Worm (Caenorhabditis elegans) whole organism, young adult: ENCODE results near the gene fbxb-74.

Experiments
- B0019.2 ChIP-seq: fragments of 200-800 bp; sonication (Bioruptor generic); conservative IDR thresholded peaks from 2 replicates; pipeline ENCODE4 v1.3.6; 2022; ENCODE audit warnings: missing genetic modification reagents, missing genetic modification characterization, missing compliant biosample characterization
- B0261.1 ChIP-seq: sonication (generic microtip); optimal IDR thresholded peaks from 2 replicates; lab custom pipeline; 2016; ENCODE audit warnings: mild to moderate bottlenecking, missing genetic modification characterization, moderate library complexity, missing compliant biosample characterization
- C06A6.2 ChIP-seq: fragments of 200-800 bp; sonication (Bioruptor generic); conservative IDR thresholded peaks from 2 replicates; pipeline ENCODE4 v1.3.6; 2022; ENCODE audit warnings: missing genetic modification characterization, missing compliant biosample characterization
- F22D6.2 ChIP-seq: sonication (generic microtip); optimal IDR thresholded peaks from 2 replicates; lab custom pipeline; 2016; ENCODE audit warnings: mild to moderate bottlenecking, missing genetic modification characterization, missing compliant biosample characterization
- F23B12.7 ChIP-seq: sonication (generic microtip); optimal IDR thresholded peaks from 2 replicates; lab custom pipeline; 2017; ENCODE audit warnings: missing genetic modification characterization, mild to moderate bottlenecking, missing compliant biosample characterization, antibody characterized with exemption, moderate library complexity; ENCODE audit not compliant: insufficient read depth
- F33H1.4 ChIP-seq: fragments of 200-800 bp; sonication (Bioruptor generic); IDR thresholded peaks from 2 replicates; pipeline ENCODE4 v1.3.6; 2022; ENCODE audit warnings: missing genetic modification reagents, missing genetic modification characterization, missing compliant biosample characterization
- F37B4.10 ChIP-seq: fragments of 200-800 bp; sonication (Bioruptor generic); IDR thresholded peaks from 2 replicates; pipeline ENCODE4 v1.3.6; 2022; ENCODE audit warnings: missing genetic modification characterization, missing compliant biosample characterization
- F57A8.1 ChIP-seq: fragments of 200-800 bp; sonication (Bioruptor generic); optimal IDR thresholded peaks from 2 replicates; lab custom pipeline; 2018; ENCODE audit warnings: mild to moderate bottlenecking, missing genetic modification characterization, moderate library complexity, missing compliant biosample characterization
- F57C9.4 ChIP-seq: sonication (generic microtip); optimal IDR thresholded peaks from 2 replicates; lab custom pipeline; 2017; ENCODE audit warnings: mild to moderate bottlenecking, missing genetic modification characterization, missing compliant biosample characterization
- K11D2.4 ChIP-seq: fragments of 200-800 bp; sonication (Bioruptor generic); IDR thresholded peaks from 2 replicates; pipeline ENCODE4 v1.3.6; 2022; ENCODE audit warnings: missing genetic modification reagents, missing genetic modification characterization, missing compliant biosample characterization
- T26A5.8 ChIP-seq: sonication (generic microtip); optimal IDR thresholded peaks from 2 replicates; lab custom pipeline; 2016; ENCODE audit warnings: missing genetic modification characterization, missing compliant biosample characterization
- Y67H2A.10 ChIP-seq: fragments of 200-800 bp; sonication (Bioruptor generic); conservative IDR thresholded peaks from 2 replicates; pipeline ENCODE4 v1.3.6; 2022; ENCODE audit warnings: missing genetic modification reagents, missing genetic modification characterization, missing compliant biosample characterization
- Y95B8A.8 ChIP-seq: fragments of 200-800 bp; sonication (Bioruptor generic); IDR thresholded peaks from 2 replicates; pipeline ENCODE4 v1.3.6; 2022; ENCODE audit warnings: missing genetic modification reagents, missing genetic modification characterization, missing compliant biosample characterization
- akir-1 ChIP-seq: fragments of 200-800 bp; sonication (Bioruptor generic); optimal IDR thresholded peaks from 2 replicates; lab custom pipeline; 2018; ENCODE audit warnings: mild to moderate bottlenecking, missing genetic modification characterization, moderate library complexity, missing compliant biosample characterization
- ama-1 ChIP-seq, 3 experiments: fragments of 150-350 bp in 1 of 3; sonication (generic microtip) in 2 of 3; optimal IDR thresholded peaks; 2 replicates each; lab custom pipeline; 2014 to 2018; ENCODE audit warnings: missing biosample characterization in 2 of 3, missing genetic modification characterization in 2 of 3, missing genetic modification reagents in 2 of 3
- attf-5 ChIP-seq: fragments of 200-800 bp; sonication (Bioruptor generic); optimal IDR thresholded peaks from 2 replicates; lab custom pipeline; 2018; ENCODE audit warnings: mild to moderate bottlenecking, missing genetic modification characterization, missing compliant biosample characterization
- bed-2 ChIP-seq: fragments of 200-800 bp; sonication (Bioruptor generic); IDR thresholded peaks from 2 replicates; pipeline ENCODE4 v1.3.6; 2022; ENCODE audit warnings: missing genetic modification reagents, missing genetic modification characterization, missing compliant biosample characterization
- ceh-100 ChIP-seq: fragments of 200-800 bp; sonication (Bioruptor generic); IDR thresholded peaks from 2 replicates; pipeline ENCODE4 v1.3.6; 2022; ENCODE audit warnings: missing genetic modification reagents, missing genetic modification characterization, missing compliant biosample characterization
- ceh-91 ChIP-seq: fragments of 200-800 bp; sonication (Bioruptor generic); IDR thresholded peaks from 2 replicates; pipeline ENCODE4 v1.3.6; 2022; ENCODE audit warnings: missing genetic modification reagents, missing genetic modification characterization, missing compliant biosample characterization
- dox-1 ChIP-seq: fragments of 200-800 bp; sonication (Bioruptor generic); IDR thresholded peaks from 2 replicates; pipeline ENCODE4 v1.3.6; 2022; ENCODE audit warnings: missing genetic modification reagents, missing genetic modification characterization, missing compliant biosample characterization
- egl-18 ChIP-seq: fragments of 200-800 bp; sonication (Bioruptor generic); IDR thresholded peaks from 2 replicates; pipeline ENCODE4 v1.3.6; 2022; ENCODE audit warnings: missing genetic modification reagents, missing genetic modification characterization, missing compliant biosample characterization
- egrh-3 ChIP-seq: fragments of 200-800 bp; sonication (Bioruptor generic); IDR thresholded peaks from 2 replicates; pipeline ENCODE4 v1.3.6; 2022; ENCODE audit warnings: missing genetic modification reagents, missing genetic modification characterization, missing compliant biosample characterization
- hmg-1.2 ChIP-seq: fragments of 200-800 bp; sonication (Bioruptor generic); IDR thresholded peaks from 2 replicates; pipeline ENCODE4 v1.3.6; 2022; ENCODE audit warnings: missing genetic modification reagents, missing genetic modification characterization, missing compliant biosample characterization
- hmg-20 ChIP-seq: fragments of 200-800 bp; sonication (Bioruptor generic); IDR thresholded peaks from 2 replicates; pipeline ENCODE4 v1.3.6; 2022; ENCODE audit warnings: missing genetic modification reagents, missing genetic modification characterization, missing compliant biosample characterization
- hsf-1 ChIP-seq: fragments of 200-800 bp; sonication (Bioruptor generic); IDR thresholded peaks from 2 replicates; pipeline ENCODE4 v1.3.6; 2022; ENCODE audit warnings: missing genetic modification reagents, missing genetic modification characterization, missing compliant biosample characterization
- lag-1 ChIP-seq: fragments of 200-800 bp; sonication (Bioruptor generic); IDR thresholded peaks from 2 replicates; pipeline ENCODE4 v1.3.6; 2022; ENCODE audit warnings: missing genetic modification reagents, missing genetic modification characterization, missing compliant biosample characterization
- let-607 ChIP-seq, 2 experiments: fragments of 200-800 bp in 1 of 2; sonication (Bioruptor generic) in 1 of 2; sonication (generic microtip) in 1 of 2; optimal IDR thresholded peaks; 2 replicates each; lab custom pipeline; 2016 to 2018; ENCODE audit warnings: mild to moderate bottlenecking in 2 of 2, missing compliant biosample characterization in 2 of 2, missing genetic modification characterization in 2 of 2, moderate library complexity in 2 of 2, missing genotype in 1 of 2
- lin-54 ChIP-seq: fragments of 200-800 bp; sonication (Bioruptor generic); optimal IDR thresholded peaks from 2 replicates; lab custom pipeline; 2018; ENCODE audit warnings: mild to moderate bottlenecking, missing genetic modification characterization, missing compliant biosample characterization
- lir-1 ChIP-seq: fragments of 200-800 bp; sonication (Bioruptor generic); conservative IDR thresholded peaks from 2 replicates; pipeline ENCODE4 v1.3.6; 2022; ENCODE audit warnings: missing genetic modification reagents, missing genetic modification characterization, missing compliant biosample characterization
- lsl-1 ChIP-seq: fragments of 200-800 bp; sonication (Bioruptor generic); optimal IDR thresholded peaks from 2 replicates; lab custom pipeline; 2018; ENCODE audit warnings: mild to moderate bottlenecking, missing genetic modification characterization, moderate library complexity, missing compliant biosample characterization
- lsy-27 ChIP-seq: sonication (generic microtip); optimal IDR thresholded peaks from 2 replicates; lab custom pipeline; 2017; ENCODE audit warnings: missing genetic modification characterization, mild to moderate bottlenecking, missing compliant biosample characterization, antibody characterized with exemption, missing genotype, borderline replicate concordance; ENCODE audit not compliant: insufficient read depth
- mcd-1 ChIP-seq: fragments of 200-800 bp; sonication (Bioruptor generic); IDR thresholded peaks from 2 replicates; pipeline ENCODE4 v1.3.6; 2022; ENCODE audit warnings: missing genetic modification reagents, missing genetic modification characterization, missing compliant biosample characterization
- nfya-1 ChIP-seq: sonication (generic microtip); optimal IDR thresholded peaks from 2 replicates; lab custom pipeline; 2017; ENCODE audit warnings: antibody characterized with exemption, missing compliant biosample characterization, missing genetic modification characterization, borderline replicate concordance; ENCODE audit not compliant: insufficient read depth
- nfya-2 ChIP-seq: fragments of 200-800 bp; sonication (Bioruptor generic); IDR thresholded peaks from 2 replicates; pipeline ENCODE4 v1.3.6; 2022; ENCODE audit warnings: missing genetic modification reagents, missing genetic modification characterization, missing compliant biosample characterization
- nhr-80 ChIP-seq: sonication (generic microtip); optimal IDR thresholded peaks from 2 replicates; lab custom pipeline; 2016; ENCODE audit warnings: missing genetic modification characterization, missing compliant biosample characterization
- nhr-90 ChIP-seq: sonication (generic microtip); optimal IDR thresholded peaks from 2 replicates; lab custom pipeline; 2016; ENCODE audit warnings: missing genotype, mild to moderate bottlenecking, missing genetic modification characterization, missing compliant biosample characterization
- pha-4 ChIP-seq: fragments of 150-350 bp; sonication (generic microtip); optimal IDR thresholded peaks from 2 replicates; lab custom pipeline; 2014; ENCODE audit warnings: missing biosample characterization, missing genetic modification reagents, missing genetic modification characterization
- rcor-1 ChIP-seq: fragments of 200-800 bp; sonication (Bioruptor generic); IDR thresholded peaks from 2 replicates; pipeline ENCODE4 v1.3.6; 2022; ENCODE audit warnings: missing genetic modification reagents, missing genetic modification characterization, missing compliant biosample characterization
- repo-1 ChIP-seq: sonication (generic microtip); optimal IDR thresholded peaks from 2 replicates; lab custom pipeline; 2017; ENCODE audit warnings: mild to moderate bottlenecking, missing genetic modification characterization, missing compliant biosample characterization
- snpc-3.4 ChIP-seq: sonication (generic microtip); optimal IDR thresholded peaks from 2 replicates; lab custom pipeline; 2017; ENCODE audit warnings: missing genetic modification characterization, mild to moderate bottlenecking, missing compliant biosample characterization, antibody characterized with exemption, moderate library complexity, missing genotype, missing genetic modification reagents
- sptf-2 ChIP-seq: fragments of 200-800 bp; sonication (Bioruptor generic); optimal IDR thresholded peaks from 2 replicates; lab custom pipeline; 2018; ENCODE audit warnings: mild to moderate bottlenecking, missing genetic modification characterization, missing compliant biosample characterization
- tbp1 ChIP-seq: fragments of 200-800 bp; sonication (Bioruptor generic); optimal IDR thresholded peaks from 2 replicates; lab custom pipeline; 2018; ENCODE audit warnings: mild to moderate bottlenecking, missing genetic modification characterization, missing compliant biosample characterization
- tbx-9 ChIP-seq: sonication (generic microtip); optimal IDR thresholded peaks from 2 replicates; lab custom pipeline; 2016; ENCODE audit warnings: borderline replicate concordance, missing genetic modification characterization, inconsistent platforms, missing compliant biosample characterization
- tlf-1 ChIP-seq: fragments of 200-800 bp; sonication (Bioruptor generic); optimal IDR thresholded peaks from 2 replicates; lab custom pipeline; 2018; ENCODE audit warnings: mild to moderate bottlenecking, missing genetic modification characterization, missing compliant biosample characterization
- zfh-2 ChIP-seq: fragments of 200-800 bp; sonication (Bioruptor generic); conservative IDR thresholded peaks from 2 replicates; pipeline ENCODE4 v1.3.6; 2022; ENCODE audit warnings: missing genetic modification reagents, missing genetic modification characterization, missing compliant biosample characterization
- zim-3 ChIP-seq: sonication (generic microtip); optimal IDR thresholded peaks from 2 replicates; lab custom pipeline; 2017; ENCODE audit warnings: mild to moderate bottlenecking, missing genetic modification characterization, moderate library complexity, missing compliant biosample characterization
- ztf-25 ChIP-seq: fragments of 200-800 bp; sonication (Bioruptor generic); IDR thresholded peaks from 2 replicates; pipeline ENCODE4 v1.3.6; 2022; ENCODE audit warnings: missing genetic modification reagents, missing genetic modification characterization, missing compliant biosample characterization
- ztf-3 ChIP-seq: fragments of 200-800 bp; sonication (Bioruptor generic); optimal IDR thresholded peaks from 2 replicates; lab custom pipeline; 2018; ENCODE audit warnings: mild to moderate bottlenecking, missing genetic modification characterization, missing compliant biosample characterization

The fbxb-74 gene

DNA sequence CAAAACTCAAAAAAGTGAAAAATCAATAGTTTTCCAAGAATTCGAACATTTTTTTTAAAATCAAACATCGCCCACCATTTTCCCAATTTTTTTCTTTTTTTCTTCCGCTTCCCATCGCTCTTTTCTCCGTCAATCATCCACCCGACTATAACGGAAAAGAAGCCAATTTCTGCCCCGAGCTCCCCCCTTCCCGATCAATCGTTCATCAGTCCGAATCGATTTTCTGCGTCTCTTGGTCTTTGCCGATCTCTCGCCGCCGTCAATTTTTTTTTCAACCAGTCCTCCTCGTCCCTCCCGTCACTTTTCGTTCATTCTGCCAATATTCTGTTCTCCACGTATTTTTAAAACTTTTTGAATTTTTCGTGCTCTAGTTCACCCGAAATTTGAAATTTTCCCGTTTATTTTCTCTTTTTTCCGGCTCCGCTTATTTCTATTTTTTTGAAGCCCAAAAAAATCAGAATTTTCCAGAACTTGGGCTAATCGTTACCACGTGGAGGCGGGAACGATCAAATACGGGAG, 45.1 kb downstream of the fbxb-74 start, which contains the start of gene ell-1:
Gene ell-1 (plus strand): TSS at position 469 of the 519 bp plus-strand sequence.
- no peak for TF ChIP-seq C06A6.2 (GFP tag; lab: Robert Waterston, UW)
- TF ChIP-seq zfh-2 (GFP tag; lab: Robert Waterston, UW), result peak; percentile 61; the same call in 1 of the 2 replicates
- no peak for TF ChIP-seq nhr-90 (tag; lab: Kevin White, UChicago)
- no peak for TF ChIP-seq T26A5.8 (tag; lab: Kevin White, UChicago)
- no peak for TF ChIP-seq F57C9.4 (tag; lab: Kevin White, UChicago)
- no peak for TF ChIP-seq hsf-1
- peak; percentile 36 for TF ChIP-seq attf-5 (GFP tag; lab: Kevin White, UChicago)
- no peak for TF ChIP-seq tbx-9
- no peak for TF ChIP-seq F37B4.10 (GFP tag; lab: Robert Waterston, UW)
- no peak for TF ChIP-seq lag-1 (GFP tag; lab: Robert Waterston, UW)
- peak; percentile 29; the same call in 1 of the 2 replicates for TF ChIP-seq hmg-1.2
- peak in 1 of 2 experiments; percentile 51 for TF ChIP-seq let-607 (tag; optimal IDR thresholded peaks at IDR 0.05; lab: Kevin White, UChicago)
- TF ChIP-seq ama-1 (optimal IDR thresholded peaks at IDR 0.05; lab: Kevin White, UChicago), result no peak
- no peak for TF ChIP-seq ama-1 (GFP tag; optimal IDR thresholded peaks at IDR 0.05; lab: Kevin White, UChicago)
- TF ChIP-seq zim-3 (tag; lab: Kevin White, UChicago), result no peak
- TF ChIP-seq lsl-1, result no peak
- TF ChIP-seq F57A8.1 (GFP tag; lab: Kevin White, UChicago), result no peak
- TF ChIP-seq lir-1 (GFP tag; lab: Robert Waterston, UW), result no peak
- no peak for TF ChIP-seq nfya-2 (GFP tag; lab: Robert Waterston, UW)
- no peak for TF ChIP-seq Y95B8A.8 (GFP tag; lab: Robert Waterston, UW)
- no peak for TF ChIP-seq hmg-20 (GFP tag; lab: Robert Waterston, UW)
- no peak for TF ChIP-seq K11D2.4 (GFP tag; lab: Robert Waterston, UW)
- no peak for TF ChIP-seq F23B12.7 (tag; lab: Kevin White, UChicago)
- no peak for TF ChIP-seq bed-2 (GFP tag; lab: Robert Waterston, UW)
- no peak for TF ChIP-seq B0261.1 (tag; lab: Kevin White, UChicago)
- no peak for TF ChIP-seq nfya-1 (tag; lab: Kevin White, UChicago)
- no peak for TF ChIP-seq akir-1 (GFP tag; lab: Kevin White, UChicago)
- no peak for TF ChIP-seq ztf-25 (GFP tag; lab: Robert Waterston, UW)
- peak; percentile 96 for TF ChIP-seq nhr-80
- no peak for TF ChIP-seq snpc-3.4
- no peak for TF ChIP-seq ceh-100 (GFP tag; lab: Robert Waterston, UW)
- no peak for TF ChIP-seq sptf-2 (GFP tag; lab: Kevin White, UChicago)
- TF ChIP-seq dox-1 (GFP tag; lab: Robert Waterston, UW), result no peak; the same call in 1 of the 2 replicates
- TF ChIP-seq lin-54 (GFP tag; lab: Kevin White, UChicago), result no peak
- no peak for TF ChIP-seq rcor-1 (GFP tag; lab: Robert Waterston, UW)

DNA sequence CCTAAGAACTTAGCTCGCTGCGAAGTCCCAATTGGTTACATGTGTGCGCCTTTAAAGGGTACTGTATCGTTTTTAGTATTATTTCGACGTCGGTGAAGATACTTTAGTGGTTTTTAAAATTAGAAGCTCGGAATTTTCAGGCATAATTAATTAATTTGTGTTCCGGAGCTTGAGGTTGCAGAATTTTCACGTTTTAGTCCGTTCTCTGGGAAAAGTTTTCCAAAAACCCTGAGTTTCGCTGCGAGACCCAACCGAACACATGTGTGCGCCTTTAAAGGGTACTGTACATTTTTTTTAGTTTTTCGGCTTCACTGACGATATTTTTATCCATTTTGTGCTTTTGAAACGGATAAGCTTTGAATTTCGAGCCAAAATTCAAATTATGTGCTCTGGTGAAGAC, 45.6 kb downstream of the fbxb-74 start:
- TF ChIP-seq ceh-91 (GFP tag; lab: Robert Waterston, UW) (peak; percentile 63), pha-4 (no peak), F22D6.2 (tag; lab: Kevin White, UChicago) (no peak), F33H1.4 (GFP tag; lab: Robert Waterston, UW) (peak; percentile 94), tbp1 (GFP tag; lab: Kevin White, UChicago) (peak; percentile 17), repo-1 (tag; lab: Kevin White, UChicago) (no peak), lsy-27 (tag; lab: Kevin White, UChicago) (no peak), mcd-1 (peak; percentile 61), tlf-1 (GFP tag; lab: Kevin White, UChicago) (peak; percentile 32), B0019.2 (GFP tag; lab: Robert Waterston, UW) (0 out of 2 replicates have a peak, but pooled peaks have one; percentile 5), Y67H2A.10 (GFP tag; lab: Robert Waterston, UW) (no peak), ztf-3 (GFP tag; lab: Kevin White, UChicago) (no peak), egrh-3 (GFP tag; lab: Robert Waterston, UW) (no peak), hsf-1 (peak; percentile 48; the same call in 1 of the 2 replicates), egl-18 (GFP tag; lab: Robert Waterston, UW) (no peak)
